Worm (Caenorhabditis elegans): ENCODE measurements around the gene acs-2.
A peak's percentile ranks its signal among the peaks of the same experiment; 100 is the strongest.

Gene acs-2

DNA sequence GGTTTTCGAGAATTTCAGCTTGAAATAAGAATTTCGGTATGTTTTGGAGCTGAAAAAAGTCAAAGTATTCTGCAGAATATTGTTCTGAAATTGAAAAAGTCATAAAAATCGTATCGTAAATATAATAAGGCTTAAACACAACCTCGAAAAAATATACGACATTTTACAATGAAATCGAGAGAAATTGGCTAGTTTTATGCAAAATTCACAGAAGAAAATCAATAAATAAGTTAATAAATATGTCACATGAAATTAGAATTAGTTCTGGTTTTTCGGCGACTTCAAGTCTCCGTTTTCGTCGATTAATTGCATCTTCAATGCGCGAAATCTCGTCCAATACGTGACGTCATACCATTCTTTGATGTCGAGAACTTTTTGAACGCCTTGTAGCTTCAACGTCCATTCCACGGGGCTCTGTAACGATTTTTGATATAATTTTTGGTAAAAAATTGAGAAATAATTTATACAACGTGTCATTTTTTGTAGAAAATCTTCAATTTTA lies 10.3 kb downstream of the acs-2 start, which contains the start of gene atx-3:
atx-3 (minus strand) TSS at position 51 of the 502 bp plus-strand sequence.
- peak; percentile 4 for TF ChIP-seq hlh-30 (tag; optimal IDR thresholded peaks at IDR 0.05; ENCODE audit: insufficient read depth)
- no peak for TF ChIP-seq cey-2 (tag; optimal IDR thresholded peaks at IDR 0.05; ENCODE audit: borderline replicate concordance, insufficient read depth)
- peak; percentile 37; the same call in 1 of the 2 replicates for TF ChIP-seq Y48G9A.11 (GFP tag; IDR thresholded peaks at IDR 0.05)
- TF ChIP-seq ztf-11 (tag; optimal IDR thresholded peaks at IDR 0.05), result no peak
- TF ChIP-seq D1046.2 (GFP tag; IDR thresholded peaks at IDR 0.05), result no peak
- TF ChIP-seq F44E2.7 (GFP tag; IDR thresholded peaks at IDR 0.05), result no peak

DNA sequence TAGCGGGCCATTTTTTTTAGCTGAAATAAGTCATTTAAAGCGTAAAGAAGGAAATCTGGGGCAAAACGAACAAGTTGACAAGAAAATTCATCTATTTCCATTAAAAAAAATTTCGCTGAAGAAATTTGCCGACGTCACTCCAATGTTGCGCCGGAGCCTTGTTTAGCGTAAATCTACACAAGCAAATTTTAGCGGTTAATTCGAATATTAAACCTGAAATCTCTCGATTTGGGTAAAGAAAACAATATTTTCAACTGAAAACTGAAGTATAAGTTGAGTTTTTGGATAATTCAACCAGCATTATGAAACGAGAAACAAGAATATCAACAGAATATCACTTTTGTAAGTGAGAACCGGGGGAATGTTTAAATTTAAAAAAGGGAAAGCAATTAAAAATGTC lies 11.2 kb downstream of the acs-2 start, which contains the start of gene F28F8.9:
F28F8.9 (minus strand) TSS at position 288 of the 400 bp plus-strand sequence.
- no peak for TF ChIP-seq ceh-44 (GFP tag; IDR thresholded peaks at IDR 0.05)
- TF ChIP-seq unc-62 (GFP tag; optimal IDR thresholded peaks at IDR 0.05 in 1 of 2), result peak in 1 of 2 experiments; percentile 77
- no peak for TF ChIP-seq unc-62 (tag; optimal IDR thresholded peaks at IDR 0.05)
- TF ChIP-seq dve-1 (tag; optimal IDR thresholded peaks at IDR 0.05; ENCODE audit: insufficient read depth), result no peak
- peak; percentile 11; the same call in 1 of the 2 replicates for TF ChIP-seq lin-38 (GFP tag; IDR thresholded peaks at IDR 0.05)
- TF ChIP-seq lsy-2 (tag; optimal IDR thresholded peaks at IDR 0.05), result peak in 1 of 2 experiments; percentile 76
- TF ChIP-seq T26A8.4 (GFP tag; IDR thresholded peaks at IDR 0.05), result no peak
- TF ChIP-seq F10B5.3 (tag; optimal IDR thresholded peaks at IDR 0.05), result no peak
- TF ChIP-seq hlh-30 (tag; optimal IDR thresholded peaks at IDR 0.05; ENCODE audit: insufficient read depth), result peak; percentile 30
- no peak for TF ChIP-seq F37D6.2 (tag; optimal IDR thresholded peaks at IDR 0.05)
- peak; percentile 21 for TF ChIP-seq nhr-6 (tag; optimal IDR thresholded peaks at IDR 0.05)
- no peak for TF ChIP-seq daf-16 (GFP tag; optimal IDR thresholded peaks at IDR 0.05)
- no peak for TF ChIP-seq daf-16 (tag; optimal IDR thresholded peaks at IDR 0.05)
- peak; percentile 95 for TF ChIP-seq T20F7.1 (GFP tag; optimal IDR thresholded peaks at IDR 0.05)
- TF ChIP-seq lin-15B (tag; optimal IDR thresholded peaks at IDR 0.05), result no peak
- peak; percentile 70 for TF ChIP-seq mes-2 (tag; optimal IDR thresholded peaks at IDR 0.05; ENCODE audit: poor library complexity, severe bottlenecking)
- no peak for TF ChIP-seq lin-39 (tag; optimal IDR thresholded peaks at IDR 0.05)
- no peak for TF ChIP-seq ceh-28 (tag; optimal IDR thresholded peaks at IDR 0.05)
- TF ChIP-seq dpl-1 (GFP tag; optimal IDR thresholded peaks at IDR 0.05), result peak; percentile 89
- peak; percentile 54 for TF ChIP-seq R02D3.7 (tag; optimal IDR thresholded peaks at IDR 0.05)

DNA sequence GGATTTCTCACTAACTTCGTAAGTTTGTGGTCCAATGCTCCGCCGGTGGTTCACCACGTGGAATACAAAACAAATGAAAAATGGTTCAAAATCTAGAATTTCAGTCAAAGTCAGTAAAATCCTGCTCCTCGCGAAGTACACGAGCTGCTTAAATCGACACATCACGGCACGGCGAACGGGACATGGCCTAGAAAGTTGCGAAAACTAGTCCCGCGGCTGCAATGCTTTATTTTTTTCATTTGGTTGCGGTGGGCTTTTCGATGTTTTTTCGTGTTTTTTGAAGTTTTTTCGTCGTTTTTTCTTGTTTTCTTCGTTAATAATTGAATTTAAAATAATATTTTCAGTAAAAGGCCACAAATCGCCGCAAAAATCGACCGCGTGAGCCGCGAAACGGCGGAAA lies 18.6 kb downstream of the acs-2 start:
- TF ChIP-seq mes-2 (tag; optimal IDR thresholded peaks at IDR 0.05; ENCODE audit: poor library complexity, severe bottlenecking), result peak; percentile 77

DNA sequence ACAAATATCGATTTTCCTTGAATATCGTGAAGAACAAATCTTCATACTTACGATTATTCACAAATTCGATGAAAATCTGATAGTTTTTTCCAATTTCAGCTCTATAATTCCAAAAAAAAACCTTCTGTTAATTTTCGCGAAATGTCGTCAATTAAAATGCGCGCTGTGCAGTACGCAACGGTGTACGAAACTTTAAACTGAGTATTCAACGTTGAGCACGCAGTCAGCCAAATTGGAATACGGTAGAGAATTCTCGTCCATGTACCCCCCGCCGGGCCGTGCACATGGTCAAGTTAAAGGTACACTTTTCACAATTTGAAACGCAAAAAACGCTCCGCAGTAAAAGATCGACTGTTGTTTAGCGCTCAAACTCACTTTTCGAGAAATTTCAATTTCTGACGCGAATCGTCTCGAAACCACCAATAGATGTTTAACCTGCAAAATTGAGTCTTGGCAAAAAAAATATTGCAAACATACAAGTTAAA lies 23.0 kb downstream of the acs-2 start, which contains the start of gene F28F8.7:
F28F8.7 (minus strand) TSS at position 435 of the 485 bp plus-strand sequence.
- TF ChIP-seq hlh-30 (tag; optimal IDR thresholded peaks at IDR 0.05; ENCODE audit: insufficient read depth), result peak; percentile 26
- TF ChIP-seq nhr-48 (tag; optimal IDR thresholded peaks at IDR 0.05), result peak; percentile 47
- peak; percentile 85 for TF ChIP-seq ceh-20 (GFP tag; IDR thresholded peaks at IDR 0.05)
- peak; percentile 85 for TF ChIP-seq rbr-2 (tag; optimal IDR thresholded peaks at IDR 0.05)
- peak; percentile 86 for TF ChIP-seq Y48G9A.11 (GFP tag; IDR thresholded peaks at IDR 0.05)
- TF ChIP-seq aha-1 (tag), result peak; percentile 16
- peak; percentile 96 for TF ChIP-seq F37D6.2 (tag; optimal IDR thresholded peaks at IDR 0.05)
- peak; percentile 61; the same call in 1 of the 2 replicates for TF ChIP-seq ceh-44 (GFP tag; IDR thresholded peaks at IDR 0.05)
- peak; percentile 58; the same call in 1 of the 2 replicates for TF ChIP-seq hmg-1.1 (GFP tag; IDR thresholded peaks at IDR 0.05)
- peak; percentile 50; the same call in 1 of the 2 replicates for TF ChIP-seq tra-1 (GFP tag; IDR thresholded peaks at IDR 0.05)
- peak; percentile 74 for TF ChIP-seq dve-1 (tag; optimal IDR thresholded peaks at IDR 0.05; ENCODE audit: insufficient read depth)
- peak; percentile 63; the same call in 1 of the 2 replicates for TF ChIP-seq lin-29 (GFP tag; IDR thresholded peaks at IDR 0.05)
- peak; percentile 20 for TF ChIP-seq spr-1 (tag; optimal IDR thresholded peaks at IDR 0.05)
- TF ChIP-seq dpl-1 (GFP tag; optimal IDR thresholded peaks at IDR 0.05), result peak; percentile 57
- 0 out of 2 replicates have a peak, but pooled peaks have one; percentile 14 for TF ChIP-seq Y75B8A.6 (GFP tag; IDR thresholded peaks at IDR 0.05)
- TF ChIP-seq mdl-1 (tag; optimal IDR thresholded peaks at IDR 0.05), result peak in 1 of 2 experiments; percentile 16
- peak; percentile 94 for TF ChIP-seq nhr-42 (GFP tag; IDR thresholded peaks at IDR 0.05)
- TF ChIP-seq nhr-28 (tag; optimal IDR thresholded peaks at IDR 0.05), result peak; percentile 55
- peak; percentile 85 for TF ChIP-seq T26A8.4 (GFP tag; IDR thresholded peaks at IDR 0.05)
- TF ChIP-seq zfp-2 (tag; optimal IDR thresholded peaks at IDR 0.05), result peak; percentile 63
- peak; percentile 93 for TF ChIP-seq D1046.2 (GFP tag; IDR thresholded peaks at IDR 0.05)
- peak; percentile 74 for TF ChIP-seq unc-130 (GFP tag; optimal IDR thresholded peaks at IDR 0.05)
- peak; percentile 82 for TF ChIP-seq mdt-29 (GFP tag; IDR thresholded peaks at IDR 0.05)
- TF ChIP-seq nhr-102 (tag; optimal IDR thresholded peaks at IDR 0.05), result peak; percentile 79
- TF ChIP-seq nhr-77 (tag; optimal IDR thresholded peaks at IDR 0.05), result peak; percentile 43
- TF ChIP-seq zfp-3 (GFP tag; conservative IDR thresholded peaks at IDR 0.05), result peak; percentile 91

Measured in whole organism, L4 larva.